Fruit fly (Drosophila melanogaster): ENCODE data around the gene CG5885.

DNA sequence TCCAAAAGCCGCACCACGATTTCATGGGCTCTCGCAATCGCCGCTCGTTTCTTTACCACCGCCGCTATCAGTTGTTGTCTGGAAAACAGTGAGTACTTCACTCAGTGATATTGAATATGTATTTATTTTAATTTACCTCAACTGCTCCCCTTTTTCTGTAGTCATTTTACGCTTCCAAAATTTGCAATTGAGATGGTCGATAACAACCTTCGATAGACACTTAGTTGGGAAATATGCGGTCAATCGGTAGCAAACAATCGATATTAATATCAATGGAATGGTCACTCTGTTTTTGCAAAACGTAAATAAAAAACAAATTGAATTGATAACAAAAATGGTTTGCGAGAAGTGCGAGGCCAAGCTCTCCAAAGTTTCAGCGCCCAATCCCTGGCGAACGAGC, 27.6 kb downstream of the CG5885 start, which contains the start of the genes CG34183 and CG4537:
- TF ChIP-seq CG6792 (GFP tag; optimal IDR thresholded peaks at IDR 0.05) (no peak), CG6163 (GFP tag; IDR thresholded peaks at IDR 0.05) (no peak), esn (GFP tag; optimal IDR thresholded peaks at IDR 0.05) (peak; percentile 27), spab (GFP tag; optimal IDR thresholded peaks at IDR 0.05) (no peak), Ets21C (GFP tag; optimal IDR thresholded peaks at IDR 0.05) (no peak), Lpt (GFP tag; optimal IDR thresholded peaks at IDR 0.05) (no peak), CG7368 (GFP tag; optimal IDR thresholded peaks at IDR 0.05) (no peak), Hr38 (GFP tag; optimal IDR thresholded peaks at IDR 0.05) (no peak), fkh (GFP tag; optimal IDR thresholded peaks at IDR 0.05) (peak; percentile 57)

All from whole organism, prepupa.